Fruit fly (Drosophila melanogaster) Kc167 (cell line): ENCODE data around the gene CG6769.
"Not testable (repeated sequence)": the region's sequence is repeated elsewhere in the genome, so short reads cannot be mapped to it uniquely, and the experiment has no call there.

Experiments used
- Myc ChIP-seq: fragments of >200 bp; optimal IDR thresholded peaks from 2 replicates; lab custom pipeline; 2017; ENCODE audit warnings: missing external identifiers
- h ChIP-seq: fragments of >200 bp; optimal IDR thresholded peaks from 3 replicates; lab custom pipeline; 2018; ENCODE audit warnings: missing external identifiers
- insv ChIP-seq: fragments of >200 bp; optimal IDR thresholded peaks from 3 replicates; lab custom pipeline; 2018; ENCODE audit warnings: missing external identifiers
- psq ChIP-seq: fragments of >200 bp; optimal IDR thresholded peaks from 2 replicates; lab custom pipeline; 2017; ENCODE audit warnings: missing external identifiers

DNA sequence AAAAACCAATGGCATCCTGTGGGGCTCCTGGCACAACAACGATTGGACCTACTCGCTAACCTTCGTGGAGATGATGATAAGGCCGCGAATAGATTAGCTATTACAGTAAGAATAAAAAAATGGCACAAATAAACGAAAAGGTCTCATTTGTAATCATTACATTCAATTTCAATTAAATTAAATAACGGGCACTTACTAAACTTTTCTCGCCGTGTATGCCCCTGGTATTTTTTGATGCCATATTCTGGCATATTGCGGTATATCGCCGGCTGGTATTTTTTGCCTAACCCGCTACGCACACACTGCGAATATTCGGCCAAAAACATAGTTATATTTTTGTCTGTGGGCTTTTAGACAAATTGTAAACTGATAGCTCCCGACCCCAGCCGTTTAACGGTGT is 28.4 kb downstream of the CG6769 start, which contains the start of gene Gss1:
- TF ChIP-seq Myc (lab: Kevin White, UChicago); psq (lab: Kevin White, UChicago); h; insv (lab: Kevin White, UChicago): not testable (repeated sequence)
